Fruit fly (Drosophila melanogaster) whole organism, adult: ENCODE results near the gene CG5043.

ENCODE experiments used
- CG11617 ChIP-seq: fragments of 200-800 bp; sonication (Bioruptor generic); optimal IDR thresholded peaks from 2 replicates; lab custom pipeline; 2017; ENCODE audit warnings: mild to moderate bottlenecking, missing biosample characterization, missing genetic modification reagents, missing genetic modification characterization
- CG14711 ChIP-seq: fragments of 200-800 bp; sonication (Bioruptor generic); optimal IDR thresholded peaks from 2 replicates; lab custom pipeline; 2018; ENCODE audit warnings: missing biosample characterization, mild to moderate bottlenecking, missing genetic modification characterization, moderate library complexity
- CG33017 ChIP-seq: fragments of 200-800 bp; sonication (Bioruptor generic); optimal IDR thresholded peaks from 2 replicates; lab custom pipeline; 2018; ENCODE audit warnings: missing biosample characterization, mild to moderate bottlenecking, missing genetic modification characterization, moderate library complexity
- CG5204 ChIP-seq: fragments of 200-800 bp; sonication (Bioruptor generic); optimal IDR thresholded peaks from 2 replicates; lab custom pipeline; 2016; ENCODE audit warnings: missing biosample characterization, missing genetic modification characterization
- CG7045 ChIP-seq: fragments of 200-800 bp; sonication (Bioruptor generic); optimal IDR thresholded peaks from 2 replicates; lab custom pipeline; 2017; ENCODE audit warnings: missing biosample characterization, mild to moderate bottlenecking, missing genetic modification characterization
- CG7101 ChIP-seq: fragments of 200-800 bp; sonication (Bioruptor generic); optimal IDR thresholded peaks from 2 replicates; lab custom pipeline; 2018; ENCODE audit warnings: missing biosample characterization, mild to moderate bottlenecking, missing genetic modification characterization, moderate library complexity
- Hr96 ChIP-seq: fragments of 200-800 bp; sonication (Bioruptor generic); optimal IDR thresholded peaks from 2 replicates; lab custom pipeline; 2016; ENCODE audit warnings: missing biosample characterization, missing genetic modification characterization
- bab1 ChIP-seq: fragments of 200-800 bp; sonication (Bioruptor generic); optimal IDR thresholded peaks from 3 replicates; lab custom pipeline; 2019; ENCODE audit warnings: missing biosample characterization, mild to moderate bottlenecking, missing genetic modification characterization, moderate library complexity
- cnc ChIP-seq, 2 experiments: fragments of >200 bp; optimal IDR thresholded peaks; 2 replicates each; lab custom pipeline; 2017
- kay ChIP-seq: fragments of 200-800 bp; sonication (Bioruptor generic); peaks from one replicate; lab custom pipeline; 2016; ENCODE audit warnings: missing biosample characterization, missing genetic modification characterization, borderline replicate concordance
- ovo ChIP-seq: fragments of 200-800 bp; sonication (Bioruptor generic); optimal IDR thresholded peaks from 2 replicates; lab custom pipeline; 2016; ENCODE audit warnings: missing biosample characterization, missing genetic modification characterization
- pad ChIP-seq: fragments of 200-800 bp; sonication (Bioruptor generic); optimal IDR thresholded peaks from 3 replicates; lab custom pipeline; 2017; ENCODE audit warnings: missing biosample characterization, missing genetic modification characterization, mild to moderate bottlenecking, moderate library complexity, missing genetic modification reagents

- TF ChIP-seq CG7045 (GFP tag; lab: Kevin White, UChicago), result peak; percentile 41
- TF ChIP-seq CG11617, result peak; percentile 67
- TF ChIP-seq CG5204 (GFP tag; lab: Kevin White, UChicago), result peak; percentile 10
- TF ChIP-seq CG7101 (tag; lab: Kevin White, UChicago), result no peak
- peak; percentile 23 for TF ChIP-seq bab1
- TF ChIP-seq pad (GFP tag; lab: Kevin White, UChicago), result no peak
- no peak for TF ChIP-seq cnc (optimal IDR thresholded peaks at IDR 0.05; lab: Kevin White, UChicago)
- TF ChIP-seq kay (GFP tag; lab: Kevin White, UChicago), result peak; percentile 84
- peak; percentile 35 for TF ChIP-seq CG33017 (tag; lab: Kevin White, UChicago)
- TF ChIP-seq CG14711, result no peak
- no peak for TF ChIP-seq Hr96 (GFP tag; lab: Kevin White, UChicago)
- peak; percentile 61 for TF ChIP-seq ovo (GFP tag; lab: Kevin White, UChicago)
Observed at dm6 chr2L:17385221-17385529, 48.5 kb upstream of the CG5043 start.
